Fruit fly (Drosophila melanogaster): ENCODE measurements around the gene Tap42.
A peak's percentile ranks its signal among the peaks of the same experiment; 100 is the strongest.

Gene Tap42

dm6 chr2L:13373435-13374242 lies 6.2 kb downstream of the Tap42 start, which contains the start of the genes Bdp1 and CG6565 (continued):
- no peak for TF ChIP-seq Opbp (GFP tag; IDR thresholded peaks at IDR 0.05; ENCODE audit: partially characterized antibody)
- peak; percentile 82 for TF ChIP-seq Adf1 (GFP tag; IDR thresholded peaks at IDR 0.05)
- TF ChIP-seq Scr (GFP tag; IDR thresholded peaks at IDR 0.05; ENCODE audit: partially characterized antibody), result peak; percentile 48; the same call in 1 of the 2 replicates
- TF ChIP-seq CG18476 (GFP tag; optimal IDR thresholded peaks at IDR 0.05), result peak; percentile 97
- peak; percentile 99 for TF ChIP-seq CG7786 (GFP tag; optimal IDR thresholded peaks at IDR 0.05)
- TF ChIP-seq aop (GFP tag; IDR thresholded peaks at IDR 0.05), result no peak
- TF ChIP-seq sc (optimal IDR thresholded peaks at IDR 0.05), result no peak
- peak; percentile 97 for TF ChIP-seq sc (GFP tag; optimal IDR thresholded peaks at IDR 0.05)
- no peak for TF ChIP-seq cg (GFP tag; optimal IDR thresholded peaks at IDR 0.05)
- TF ChIP-seq Dp (GFP tag; optimal IDR thresholded peaks at IDR 0.05), result peak; percentile 25
- TF ChIP-seq twi (tag; optimal IDR thresholded peaks at IDR 0.05), result peak; percentile 94
- TF ChIP-seq Awh (GFP tag; IDR thresholded peaks at IDR 0.05), result peak; percentile 84
- TF ChIP-seq Spps (tag; optimal IDR thresholded peaks at IDR 0.05), result peak; percentile 92
- TF ChIP-seq CG4360 (GFP tag; IDR thresholded peaks at IDR 0.05), result peak; percentile 48; the same call in 1 of the 2 replicates
- peak; percentile 97 for TF ChIP-seq fd96Cb (tag; optimal IDR thresholded peaks at IDR 0.05)
- peak; percentile 78 for TF ChIP-seq sim (GFP tag; IDR thresholded peaks at IDR 0.05)
- TF ChIP-seq CG6175 (GFP tag; IDR thresholded peaks at IDR 0.05), result peak; percentile 91
- peak; percentile 98 for TF ChIP-seq CG7556 (GFP tag; optimal IDR thresholded peaks at IDR 0.05)
- TF ChIP-seq NC2β (GFP tag; optimal IDR thresholded peaks at IDR 0.05), result peak; percentile 97
- no peak for TF ChIP-seq hth (optimal IDR thresholded peaks at IDR 0.05)
- peak; percentile 98 for TF ChIP-seq row (GFP tag; IDR thresholded peaks at IDR 0.05)
- TF ChIP-seq Mad (GFP tag; optimal IDR thresholded peaks at IDR 0.05), result peak; percentile 97
- peak; percentile 70 for TF ChIP-seq BEAF-32 (GFP tag; optimal IDR thresholded peaks at IDR 0.05)
- peak; percentile 88 for TF ChIP-seq CG17612 (GFP tag; IDR thresholded peaks at IDR 0.05)
- peak; percentile 94 for TF ChIP-seq so (GFP tag; IDR thresholded peaks at IDR 0.05)
- peak; percentile 92 for TF ChIP-seq ara (GFP tag; IDR thresholded peaks at IDR 0.05)
- TF ChIP-seq toy (GFP tag; IDR thresholded peaks at IDR 0.05), result peak; percentile 78
- peak; percentile 90 for TF ChIP-seq NFAT (GFP tag; IDR thresholded peaks at IDR 0.05)
- TF ChIP-seq nerfin-1 (tag; optimal IDR thresholded peaks at IDR 0.05), result peak; percentile 92
- peak; percentile 96 for TF ChIP-seq CG7372 (GFP tag; IDR thresholded peaks at IDR 0.05)
- peak; percentile 60 for TF ChIP-seq dati (GFP tag; IDR thresholded peaks at IDR 0.05)
- peak; percentile 95 for TF ChIP-seq caup (GFP tag; optimal IDR thresholded peaks at IDR 0.05; ENCODE audit: severe bottlenecking)
- TF ChIP-seq kay (GFP tag; optimal IDR thresholded peaks at IDR 0.05), result peak; percentile 95
- peak; percentile 97 for TF ChIP-seq CG9215 (GFP tag; IDR thresholded peaks at IDR 0.05)

dm6 chr2L:13376086-13376485 lies 8.7 kb downstream of the Tap42 start:
- TF ChIP-seq exex (tag; optimal IDR thresholded peaks at IDR 0.05) (peak; percentile 99), Pdp1 (GFP tag; optimal IDR thresholded peaks at IDR 0.05) (peak in 1 of 2 experiments; percentile 86), Sin3A (optimal IDR thresholded peaks at IDR 0.05) (no peak), Poxn (GFP tag; IDR thresholded peaks at IDR 0.05) (no peak), unpg (GFP tag; optimal IDR thresholded peaks at IDR 0.05) (no peak), D19A (tag; optimal IDR thresholded peaks at IDR 0.05) (no peak), C15 (GFP tag; IDR thresholded peaks at IDR 0.05) (no peak), mirr (GFP tag; optimal IDR thresholded peaks at IDR 0.05) (peak; percentile 81), Ravus (GFP tag; IDR thresholded peaks at IDR 0.05) (no peak), CG34422 (GFP tag; IDR thresholded peaks at IDR 0.05) (no peak)
